Worm (Caenorhabditis elegans) whole organism, early embryonic: ENCODE results near the gene srx-58.
A peak's percentile ranks its signal among the peaks of the same experiment; 100 is the strongest.
"Not testable (repeated sequence)": the region's sequence is repeated elsewhere in the genome, so short reads cannot be mapped to it uniquely, and the experiment has no call there.

Source experiments
- B0310.2 ChIP-seq: sonication (generic microtip); optimal IDR thresholded peaks from 2 replicates; lab custom pipeline; 2016; ENCODE audit warnings: mild to moderate bottlenecking, missing genetic modification characterization, missing compliant biosample characterization
- F13C5.2 ChIP-seq: sonication (generic microtip); optimal IDR thresholded peaks from 2 replicates; lab custom pipeline; 2017; ENCODE audit warnings: mild to moderate bottlenecking, missing genetic modification characterization, inconsistent platforms, missing compliant biosample characterization
- aly-1 ChIP-seq: sonication (generic microtip); optimal IDR thresholded peaks from 2 replicates; lab custom pipeline; 2016; ENCODE audit warnings: missing genetic modification characterization, missing compliant biosample characterization
- ama-1 ChIP-seq: fragments of 150-350 bp; optimal IDR thresholded peaks from 2 replicates; lab custom pipeline; 2014
- ceh-13 ChIP-seq: fragments of 200-800 bp; sonication (Bioruptor generic); optimal IDR thresholded peaks from 2 replicates; lab custom pipeline; 2018; ENCODE audit warnings: mild to moderate bottlenecking, missing genetic modification characterization, missing compliant biosample characterization
- ceh-36 ChIP-seq: sonication (generic microtip); optimal IDR thresholded peaks from 2 replicates; lab custom pipeline; 2016; ENCODE audit warnings: missing genetic modification characterization, inconsistent platforms, missing compliant biosample characterization
- ets-7 ChIP-seq: sonication (generic microtip); optimal IDR thresholded peaks from 2 replicates; lab custom pipeline; 2016; ENCODE audit warnings: missing genotype, missing genetic modification characterization, missing compliant biosample characterization
- flt-1 ChIP-seq: fragments of 200-800 bp; sonication (Bioruptor generic); IDR thresholded peaks from 2 replicates; pipeline ENCODE4 v1.3.6; 2022; ENCODE audit warnings: missing genetic modification characterization, missing compliant biosample characterization
- hmbx-1 ChIP-seq: sonication (generic microtip); optimal IDR thresholded peaks from 2 replicates; lab custom pipeline; 2016; ENCODE audit warnings: mild to moderate bottlenecking, missing genetic modification characterization, missing compliant biosample characterization
- hmg-4 ChIP-seq: fragments of 200-800 bp; sonication (Bioruptor generic); optimal IDR thresholded peaks from 2 replicates; lab custom pipeline; 2018; ENCODE audit warnings: mild to moderate bottlenecking, missing genetic modification characterization, missing compliant biosample characterization
- hnd-1 ChIP-seq: sonication (generic microtip); optimal IDR thresholded peaks from 2 replicates; lab custom pipeline; 2016; ENCODE audit warnings: missing genetic modification characterization, missing compliant biosample characterization
- pes-1 ChIP-seq: fragments of 200-800 bp; sonication (Bioruptor generic); IDR thresholded peaks from 2 replicates; pipeline ENCODE4 v1.3.6; 2022; ENCODE audit warnings: missing genetic modification reagents, missing genetic modification characterization, missing compliant biosample characterization
- scrt-1 ChIP-seq: fragments of 200-800 bp; sonication (Bioruptor generic); IDR thresholded peaks from 2 replicates; pipeline ENCODE4 v1.3.6; 2022; ENCODE audit warnings: missing genetic modification characterization, missing compliant biosample characterization
- sea-1 ChIP-seq: fragments of 200-800 bp; sonication (Bioruptor generic); conservative IDR thresholded peaks from 2 replicates; pipeline ENCODE4 v1.3.6; 2022; ENCODE audit warnings: missing genetic modification characterization, missing compliant biosample characterization
- tbx-11 ChIP-seq: fragments of 200-800 bp; sonication (Bioruptor generic); IDR thresholded peaks from 2 replicates; pipeline ENCODE4 v1.3.6; 2022; ENCODE audit warnings: missing genetic modification characterization, missing compliant biosample characterization
- tbx-37 ChIP-seq: fragments of 200-800 bp; sonication (Bioruptor generic); conservative IDR thresholded peaks from 2 replicates; pipeline ENCODE4 v1.3.6; 2022; ENCODE audit warnings: missing genetic modification reagents, missing genetic modification characterization, missing compliant biosample characterization
- tra-4 ChIP-seq: sonication (generic microtip); optimal IDR thresholded peaks from 2 replicates; lab custom pipeline; 2017; ENCODE audit warnings: missing genetic modification characterization, missing compliant biosample characterization

srx-58 gene

ce11 chrV:15315827-15316527 lies 36.5 kb upstream of the srx-58 start, which contains the start of the genes srt-22 and nhr-246:
Gene srt-22, minus strand, starts transcription at chrV:15315927.
Gene nhr-246, plus strand, starts transcription at chrV:15316477.
- TF ChIP-seq pes-1 (GFP tag; lab: Robert Waterston, UW) (no peak), ama-1 (lab: Kevin White, UChicago) (no peak), scrt-1 (GFP tag; lab: Robert Waterston, UW) (no peak), sea-1 (no peak), aly-1 (no peak), hmg-4 (no peak), B0310.2 (tag; lab: Kevin White, UChicago) (no peak), ceh-36 (tag; lab: Kevin White, UChicago) (no peak), ceh-13 (no peak), tra-4 (tag; lab: Kevin White, UChicago) (no peak), hmbx-1 (tag; lab: Kevin White, UChicago) (no peak), flt-1 (GFP tag; lab: Robert Waterston, UW) (no peak), F13C5.2 (no peak), tbx-11 (GFP tag; lab: Robert Waterston, UW) (no peak), tbx-37 (no peak), hnd-1 (tag; lab: Kevin White, UChicago) (no peak), ets-7 (tag; lab: Kevin White, UChicago) (no peak)

ce11 chrV:15318638-15319037 lies 33.8 kb upstream of the srx-58 start, which contains the start of gene nhr-291:
Gene nhr-291, plus strand, starts transcription at chrV:15318961.
- no peak for TF ChIP-seq tbx-11 (GFP tag; lab: Robert Waterston, UW)
- TF ChIP-seq B0310.2 (tag; lab: Kevin White, UChicago), result no peak
- no peak for TF ChIP-seq flt-1 (GFP tag; lab: Robert Waterston, UW)
- TF ChIP-seq tra-4 (tag; lab: Kevin White, UChicago), result no peak
- TF ChIP-seq hnd-1 (tag; lab: Kevin White, UChicago), result no peak
- TF ChIP-seq hmg-4, result no peak
- TF ChIP-seq F13C5.2, result no peak

- TF ChIP-seq flt-1 (GFP tag; lab: Robert Waterston, UW), result peak; percentile 51; the same call in 1 of the 2 replicates
- TF ChIP-seq pes-1 (GFP tag; lab: Robert Waterston, UW), result peak; percentile 64
These were observed 31.6 kb upstream of the srx-58 start for ce11 chrV:15320756-15321332.

ce11 chrV:15322653-15323052 lies 29.8 kb upstream of the srx-58 start, which contains the start of gene nhr-247:
Gene nhr-247, plus strand, starts transcription at chrV:15322982.
- not testable (repeated sequence) for TF ChIP-seq hmg-4; F13C5.2; ceh-36 (tag; lab: Kevin White, UChicago)

- TF ChIP-seq tra-4 (tag; lab: Kevin White, UChicago) (no peak), ceh-13 (no peak), sea-1 (no peak), pes-1 (GFP tag; lab: Robert Waterston, UW) (no peak)
These were observed 29.1 kb upstream of the srx-58 start for ce11 chrV:15323417-15323816.

- TF ChIP-seq tbx-37 (no peak), ceh-36 (tag; lab: Kevin White, UChicago) (no peak), ama-1 (lab: Kevin White, UChicago) (no peak), tbx-11 (GFP tag; lab: Robert Waterston, UW) (no peak), F13C5.2 (no peak), scrt-1 (GFP tag; lab: Robert Waterston, UW) (no peak), tra-4 (tag; lab: Kevin White, UChicago) (no peak), ceh-13 (no peak), aly-1 (no peak), hmg-4 (no peak), sea-1 (no peak), flt-1 (GFP tag; lab: Robert Waterston, UW) (no peak), pes-1 (GFP tag; lab: Robert Waterston, UW) (no peak), B0310.2 (tag; lab: Kevin White, UChicago) (no peak), ets-7 (tag; lab: Kevin White, UChicago) (no peak)
These were observed 24.6 kb upstream of the srx-58 start, which contains the start of gene ZK1037.6 for ce11 chrV:15327745-15328447. Gene ZK1037.6, minus strand, starts transcription at chrV:15327795.

ce11 chrV:15330314-15330713 lies 22.2 kb upstream of the srx-58 start, which contains the start of gene srh-295:
Gene srh-295, plus strand, starts transcription at chrV:15330614.
- TF ChIP-seq hnd-1 (tag; lab: Kevin White, UChicago) (no peak), ceh-13 (no peak), ama-1 (lab: Kevin White, UChicago) (no peak), pes-1 (GFP tag; lab: Robert Waterston, UW) (no peak), scrt-1 (GFP tag; lab: Robert Waterston, UW) (no peak), hmg-4 (no peak), hmbx-1 (tag; lab: Kevin White, UChicago) (no peak), tbx-37 (no peak), tbx-11 (GFP tag; lab: Robert Waterston, UW) (no peak), sea-1 (no peak), ets-7 (tag; lab: Kevin White, UChicago) (no peak), ceh-36 (tag; lab: Kevin White, UChicago) (no peak), aly-1 (no peak)
